Fruit fly (Drosophila melanogaster): ENCODE results near the gene CG33169.

Gene CG33169

dm6 chr3L:22839243-22839642 is 24.4 kb upstream of the CG33169 start:
- TF ChIP-seq psq (optimal IDR thresholded peaks at IDR 0.05), result no peak
- no peak for TF ChIP-seq Sin3A (optimal IDR thresholded peaks at IDR 0.05)
- TF ChIP-seq insv (optimal IDR thresholded peaks at IDR 0.05), result no peak
- TF ChIP-seq Myc (optimal IDR thresholded peaks at IDR 0.05), result no peak
- TF ChIP-seq ttk (optimal IDR thresholded peaks at IDR 0.05), result no peak

- TF ChIP-seq Myc (optimal IDR thresholded peaks at IDR 0.05) (no peak), ttk (optimal IDR thresholded peaks at IDR 0.05) (no peak), Sin3A (optimal IDR thresholded peaks at IDR 0.05) (no peak), h (optimal IDR thresholded peaks at IDR 0.05) (no peak), psq (optimal IDR thresholded peaks at IDR 0.05) (no peak), insv (optimal IDR thresholded peaks at IDR 0.05) (no peak)
Measured at dm6 chr3L:22839726-22840228, 23.9 kb upstream of the CG33169 start.

- TF ChIP-seq h (optimal IDR thresholded peaks at IDR 0.05) (no peak), psq (optimal IDR thresholded peaks at IDR 0.05) (no peak), insv (optimal IDR thresholded peaks at IDR 0.05) (no peak), Sin3A (optimal IDR thresholded peaks at IDR 0.05) (no peak), Myc (optimal IDR thresholded peaks at IDR 0.05) (no peak), ttk (optimal IDR thresholded peaks at IDR 0.05) (no peak)
Measured at dm6 chr3L:22843094-22843493, 20.6 kb upstream of the CG33169 start.

- TF ChIP-seq ttk (optimal IDR thresholded peaks at IDR 0.05), result no peak
- TF ChIP-seq psq (optimal IDR thresholded peaks at IDR 0.05), result no peak
- no peak for TF ChIP-seq Sin3A (optimal IDR thresholded peaks at IDR 0.05)
- TF ChIP-seq insv (optimal IDR thresholded peaks at IDR 0.05), result no peak
- no peak for TF ChIP-seq h (optimal IDR thresholded peaks at IDR 0.05)
- TF ChIP-seq Myc (optimal IDR thresholded peaks at IDR 0.05), result no peak
Measured at dm6 chr3L:22847679-22848118, 16.0 kb upstream of the CG33169 start.

- TF ChIP-seq h (optimal IDR thresholded peaks at IDR 0.05) (no peak), ttk (optimal IDR thresholded peaks at IDR 0.05) (no peak), insv (optimal IDR thresholded peaks at IDR 0.05) (no peak), Myc (optimal IDR thresholded peaks at IDR 0.05) (no peak), Sin3A (optimal IDR thresholded peaks at IDR 0.05) (no peak), psq (optimal IDR thresholded peaks at IDR 0.05) (no peak)
Measured at dm6 chr3L:22848940-22849339, 14.7 kb upstream of the CG33169 start.

- TF ChIP-seq psq (optimal IDR thresholded peaks at IDR 0.05), result no peak
- no peak for TF ChIP-seq insv (optimal IDR thresholded peaks at IDR 0.05)
- TF ChIP-seq ttk (optimal IDR thresholded peaks at IDR 0.05), result no peak
- no peak for TF ChIP-seq h (optimal IDR thresholded peaks at IDR 0.05)
- no peak for TF ChIP-seq Sin3A (optimal IDR thresholded peaks at IDR 0.05)
- TF ChIP-seq Myc (optimal IDR thresholded peaks at IDR 0.05), result no peak
Measured at dm6 chr3L:22851172-22852128, 12.2 kb upstream of the CG33169 start.

- TF ChIP-seq psq (optimal IDR thresholded peaks at IDR 0.05) (no peak), ttk (optimal IDR thresholded peaks at IDR 0.05) (no peak), insv (optimal IDR thresholded peaks at IDR 0.05) (no peak), h (optimal IDR thresholded peaks at IDR 0.05) (no peak), Sin3A (optimal IDR thresholded peaks at IDR 0.05) (no peak), Myc (optimal IDR thresholded peaks at IDR 0.05) (no peak)
Measured at dm6 chr3L:22853412-22853811, 10.3 kb upstream of the CG33169 start, which contains the start of gene CG32462. Gene CG32462, minus strand, starts transcription at chr3L:22853512.

dm6 chr3L:22856009-22856477 is 7.6 kb upstream of the CG33169 start, which contains the start of gene CG32459:
Gene CG32459, minus strand, starts transcription at chr3L:22856059.
- TF ChIP-seq ttk (optimal IDR thresholded peaks at IDR 0.05) (no peak), h (optimal IDR thresholded peaks at IDR 0.05) (no peak), Sin3A (optimal IDR thresholded peaks at IDR 0.05) (no peak), psq (optimal IDR thresholded peaks at IDR 0.05) (no peak), Myc (optimal IDR thresholded peaks at IDR 0.05) (no peak), insv (optimal IDR thresholded peaks at IDR 0.05) (no peak)

- TF ChIP-seq insv (optimal IDR thresholded peaks at IDR 0.05) (no peak), Sin3A (optimal IDR thresholded peaks at IDR 0.05) (no peak), psq (optimal IDR thresholded peaks at IDR 0.05) (no peak), Myc (optimal IDR thresholded peaks at IDR 0.05) (no peak), h (optimal IDR thresholded peaks at IDR 0.05) (no peak), ttk (optimal IDR thresholded peaks at IDR 0.05) (no peak)
Measured at dm6 chr3L:22860487-22860886, 3.2 kb upstream of the CG33169 start, which contains the start of gene CG13239. Gene CG13239, plus strand, starts transcription at chr3L:22860787.

dm6 chr3L:22864254-22865060 is 793 bp downstream of the CG33169 start, which contains the start of gene CG33170:
Gene CG33170, plus strand, starts transcription at chr3L:22864600.
- TF ChIP-seq Myc (optimal IDR thresholded peaks at IDR 0.05), result no peak
- TF ChIP-seq h (optimal IDR thresholded peaks at IDR 0.05), result no peak
- no peak for TF ChIP-seq Sin3A (optimal IDR thresholded peaks at IDR 0.05)

- TF ChIP-seq insv (optimal IDR thresholded peaks at IDR 0.05) (no peak), ttk (optimal IDR thresholded peaks at IDR 0.05) (no peak), Myc (optimal IDR thresholded peaks at IDR 0.05) (no peak), Sin3A (optimal IDR thresholded peaks at IDR 0.05) (no peak), h (optimal IDR thresholded peaks at IDR 0.05) (no peak), psq (optimal IDR thresholded peaks at IDR 0.05) (no peak)
Measured at dm6 chr3L:22865061-22865418, 1.4 kb downstream of the CG33169 start.
